Worm (Caenorhabditis elegans): Measurements from ENCODE around the gene ltd-1.

The ltd-1 gene

DNA sequence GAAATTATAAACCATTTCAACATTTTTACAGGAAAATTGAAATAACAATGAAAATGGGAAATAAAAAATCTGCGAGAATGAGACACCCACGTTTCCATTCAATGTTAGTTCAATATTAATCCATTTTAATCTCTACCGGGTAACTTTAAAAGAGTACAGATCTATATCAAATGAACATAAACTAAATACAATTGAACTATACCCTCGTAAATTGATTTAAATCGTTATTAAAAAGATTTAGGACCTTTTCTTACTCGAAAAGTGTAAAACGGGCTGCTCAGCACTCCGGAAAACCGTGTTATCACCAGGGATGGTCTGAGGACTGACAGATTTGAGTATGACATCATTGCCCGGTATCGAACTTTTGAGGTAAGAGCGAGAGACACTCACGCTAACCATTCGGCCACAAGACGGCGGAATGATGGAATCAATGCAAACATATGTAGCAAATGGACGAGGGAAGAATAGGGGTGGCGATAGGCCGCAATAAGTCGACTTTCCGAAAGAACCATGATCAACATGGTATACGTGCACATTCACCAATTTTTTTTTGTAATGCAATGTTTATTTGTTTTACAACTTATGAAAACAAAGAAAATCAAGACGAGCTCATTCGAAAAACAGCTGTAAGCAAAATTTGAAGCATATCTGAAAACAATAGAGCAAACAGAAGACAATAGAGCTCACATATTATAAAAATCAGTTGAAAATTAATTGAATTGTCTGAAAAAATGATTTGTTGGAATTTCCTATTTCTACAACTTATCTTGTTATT lies 14.6 kb upstream of the ltd-1 start, which contains the start of the genes chst-1 and C41C4.9 (continued):
- peak; percentile 89 for TF ChIP-seq K02D7.2 (tag; optimal IDR thresholded peaks at IDR 0.05)

DNA sequence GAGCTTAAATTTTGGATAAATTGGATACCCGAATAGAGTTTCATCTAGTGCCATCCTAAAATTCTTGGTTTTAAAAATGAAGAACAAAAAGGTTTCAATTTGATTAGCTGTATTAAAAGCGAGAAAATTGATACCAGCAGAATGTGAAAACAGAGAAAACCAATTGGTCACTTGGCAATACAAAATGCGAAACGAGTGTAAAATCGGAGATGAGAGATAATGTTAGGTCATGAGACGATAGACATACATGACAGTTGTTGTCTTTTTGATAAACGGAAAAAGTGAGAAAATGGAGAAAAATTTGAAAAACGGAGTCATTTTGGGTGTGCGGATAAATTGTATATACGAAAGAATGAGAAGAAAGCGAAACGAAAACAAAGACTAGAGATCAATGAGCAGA lies 12.4 kb upstream of the ltd-1 start, which contains the start of gene sfxn-5:
Gene sfxn-5 (minus strand): TSS at position 55 of the 400 bp plus-strand sequence.
- TF ChIP-seq hlh-15 (tag; optimal IDR thresholded peaks at IDR 0.05) (no peak), F13H6.1 (tag; optimal IDR thresholded peaks at IDR 0.05) (no peak), unc-55 (GFP tag; optimal IDR thresholded peaks at IDR 0.05) (peak; percentile 35), rnt-1 (tag; optimal IDR thresholded peaks at IDR 0.05) (no peak), ceh-18 (tag; optimal IDR thresholded peaks at IDR 0.05) (peak; percentile 50)

DNA sequence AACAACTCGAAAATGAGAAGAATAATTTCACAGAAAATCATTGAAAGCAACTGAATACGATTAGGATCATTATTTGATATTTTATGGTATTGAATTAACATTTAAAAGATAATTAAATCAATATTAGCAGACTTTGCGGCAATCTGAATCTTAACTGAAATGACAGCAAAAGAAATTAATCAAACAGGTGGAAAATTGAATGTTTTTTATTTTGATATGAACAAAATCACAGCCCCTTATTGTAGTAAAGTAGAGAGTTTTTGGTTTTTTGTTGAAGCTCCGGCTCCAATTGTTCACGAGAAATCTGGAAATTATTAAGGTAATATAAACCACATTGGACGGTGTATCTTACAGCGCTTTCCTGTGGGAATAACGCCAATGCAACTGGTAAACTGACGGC lies 9.5 kb upstream of the ltd-1 start, which contains the start of gene sre-2:
Gene sre-2 (minus strand): TSS at position 101 of the 400 bp plus-strand sequence.
- TF ChIP-seq ceh-18 (tag; optimal IDR thresholded peaks at IDR 0.05) (no peak), sdc-2 (tag; optimal IDR thresholded peaks at IDR 0.05) (no peak), odd-2 (tag; optimal IDR thresholded peaks at IDR 0.05) (no peak), nhr-232 (tag; optimal IDR thresholded peaks at IDR 0.05) (no peak), pax-1 (tag; optimal IDR thresholded peaks at IDR 0.05) (no peak), pqm-1 (tag; optimal IDR thresholded peaks at IDR 0.05) (no peak), K02D7.2 (tag; optimal IDR thresholded peaks at IDR 0.05) (no peak), lin-11 (tag; optimal IDR thresholded peaks at IDR 0.05) (no peak), ref-2 (tag; optimal IDR thresholded peaks at IDR 0.05) (no peak), pha-2 (tag; optimal IDR thresholded peaks at IDR 0.05) (no peak), unc-3 (GFP tag; conservative IDR thresholded peaks at IDR 0.05) (no peak), unc-3 (tag; optimal IDR thresholded peaks at IDR 0.05) (no peak), T23F11.4 (GFP tag; optimal IDR thresholded peaks at IDR 0.05) (no peak)

DNA sequence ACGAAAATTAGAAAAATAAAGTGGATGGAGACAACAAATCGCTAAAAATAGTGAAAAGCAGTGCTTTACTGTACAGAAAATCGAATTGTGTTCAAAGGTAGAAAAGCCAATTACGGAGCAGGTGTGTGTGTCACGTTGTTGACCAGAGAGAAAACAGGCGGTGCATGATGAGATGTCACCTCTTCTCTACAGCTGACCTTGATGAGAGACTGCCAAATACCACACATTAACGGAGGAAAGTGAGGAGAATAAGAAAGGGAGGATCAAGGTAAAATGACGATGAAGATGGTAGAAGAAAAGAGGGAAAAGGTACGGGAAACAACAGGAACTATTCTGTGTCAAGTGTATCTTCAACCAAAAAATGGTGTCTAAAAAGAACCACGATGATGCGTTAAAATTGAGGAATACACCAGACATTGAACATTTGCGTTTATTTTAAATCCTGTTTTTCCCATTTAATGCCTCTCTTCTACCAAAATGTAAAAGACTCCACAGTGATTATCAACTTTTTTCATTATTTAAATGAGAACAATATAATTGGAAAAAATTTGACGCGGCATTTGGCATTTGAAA lies 6.7 kb upstream of the ltd-1 start:
- no peak for TF ChIP-seq dve-1 (tag; optimal IDR thresholded peaks at IDR 0.05)
- peak; percentile 40 for TF ChIP-seq hlh-30 (tag; optimal IDR thresholded peaks at IDR 0.05; ENCODE audit: insufficient read depth)

DNA sequence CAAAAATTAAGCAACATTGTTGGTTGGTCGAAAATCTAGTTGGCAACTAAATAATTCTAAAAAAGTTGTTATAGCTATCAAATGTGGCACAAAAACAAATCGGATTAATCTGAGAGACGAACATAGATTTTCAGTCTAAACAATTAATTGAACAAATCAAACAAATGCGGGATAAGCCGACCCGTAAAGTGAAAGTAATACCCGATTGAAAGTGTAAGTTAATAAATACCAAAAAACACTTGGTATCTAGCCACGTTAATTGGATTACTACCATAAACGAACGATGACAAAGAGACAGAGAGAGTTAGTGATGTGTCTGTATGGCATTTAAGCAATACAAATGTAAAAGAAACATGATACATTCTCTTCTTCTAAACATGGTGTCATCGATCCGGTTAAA lies 1.4 kb upstream of the ltd-1 start:
- TF ChIP-seq hlh-30 (tag; optimal IDR thresholded peaks at IDR 0.05; ENCODE audit: insufficient read depth): no peak
- TF ChIP-seq eyg-1 (tag; optimal IDR thresholded peaks at IDR 0.05): no peak
- TF ChIP-seq tbx-2 (tag; optimal IDR thresholded peaks at IDR 0.05): no peak
- no peak for TF ChIP-seq K02D7.2 (tag; optimal IDR thresholded peaks at IDR 0.05)
- no peak for TF ChIP-seq ref-2 (tag; optimal IDR thresholded peaks at IDR 0.05)
- no peak for TF ChIP-seq Y22D7AL.16 (tag; optimal IDR thresholded peaks at IDR 0.05)
- no peak for TF ChIP-seq pat-9 (tag; optimal IDR thresholded peaks at IDR 0.05)
- TF ChIP-seq T23F11.4 (GFP tag; optimal IDR thresholded peaks at IDR 0.05): no peak
- TF ChIP-seq pax-1 (tag; optimal IDR thresholded peaks at IDR 0.05): no peak
- no peak for TF ChIP-seq ahr-1 (tag; optimal IDR thresholded peaks at IDR 0.05)

DNA sequence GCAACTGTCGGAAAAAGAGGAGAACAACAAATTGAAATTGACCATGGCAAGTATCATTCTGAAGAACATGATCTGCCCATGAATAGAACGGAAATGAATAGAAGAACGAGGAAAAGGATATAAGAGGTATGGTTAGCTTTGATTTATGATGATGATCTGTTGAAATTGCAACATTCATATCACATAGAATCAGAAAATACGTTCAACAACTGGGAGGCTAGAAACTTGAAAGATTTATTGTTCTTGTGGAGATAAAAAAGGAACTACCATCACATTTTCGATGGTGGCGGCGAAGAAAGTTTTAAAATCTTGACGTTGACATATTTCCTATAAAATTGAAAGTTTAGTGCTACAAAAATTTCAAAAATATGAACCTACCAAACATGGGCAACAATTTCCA lies 729 bp upstream of the ltd-1 start:
- TF ChIP-seq ceh-6 (GFP tag; optimal IDR thresholded peaks at IDR 0.05) (no peak), pha-2 (tag; optimal IDR thresholded peaks at IDR 0.05) (no peak)

DNA sequence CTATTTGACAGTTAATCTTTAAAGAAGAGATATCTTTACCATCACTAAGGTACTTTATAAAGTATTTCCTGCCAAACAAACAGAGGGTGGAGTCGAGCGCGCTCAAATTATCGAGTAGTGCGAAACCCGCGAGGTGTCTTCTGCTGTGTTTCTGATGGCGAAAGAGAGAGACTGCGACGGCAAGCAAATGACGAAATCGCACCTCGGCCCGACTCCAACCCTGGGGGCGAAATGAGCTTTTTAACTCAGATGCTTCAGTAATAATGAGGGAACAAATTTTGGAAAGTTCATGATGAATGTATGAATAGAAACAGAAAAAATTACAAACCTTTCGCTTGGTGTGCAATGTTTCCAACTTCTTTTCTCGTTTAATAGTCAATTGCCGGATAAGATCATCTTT lies 1.0 kb downstream of the ltd-1 start:
- TF ChIP-seq ceh-2 (tag; optimal IDR thresholded peaks at IDR 0.05) (no peak), dve-1 (tag; optimal IDR thresholded peaks at IDR 0.05) (peak; percentile 56), mec-3 (tag; optimal IDR thresholded peaks at IDR 0.05; ENCODE audit: borderline replicate concordance) (no peak), nfya-1 (tag; optimal IDR thresholded peaks at IDR 0.05) (no peak), tbx-2 (tag; optimal IDR thresholded peaks at IDR 0.05) (no peak), fkh-6 (tag; optimal IDR thresholded peaks at IDR 0.05) (no peak), ref-2 (tag; optimal IDR thresholded peaks at IDR 0.05) (peak; percentile 4), elt-2 (tag; optimal IDR thresholded peaks at IDR 0.05) (no peak), lim-6 (tag; optimal IDR thresholded peaks at IDR 0.05) (no peak), ama-1 (optimal IDR thresholded peaks at IDR 0.05) (peak; percentile 12)
